Worm (Caenorhabditis elegans) whole organism, L3 larva: Measurements from ENCODE around the gene F58A3.4.

ENCODE experiments used
- R02D3.7 ChIP-seq: fragments of 150-350 bp; optimal IDR thresholded peaks from 2 replicates; lab custom pipeline; 2014; ENCODE audit warnings: missing biosample characterization, missing genetic modification characterization
- ZK546.5 ChIP-seq: sonication (generic microtip); optimal IDR thresholded peaks from 2 replicates; lab custom pipeline; 2017; ENCODE audit warnings: missing biosample characterization, missing genetic modification characterization
- aly-2 ChIP-seq: fragments of 150-350 bp; optimal IDR thresholded peaks from 2 replicates; lab custom pipeline; 2014; ENCODE audit warnings: missing biosample characterization, missing genetic modification characterization
- ama-1 ChIP-seq: fragments of 150-350 bp; optimal IDR thresholded peaks from 2 replicates; lab custom pipeline; 2018
- ceh-16 ChIP-seq: sonication (generic microtip); optimal IDR thresholded peaks from 2 replicates; lab custom pipeline; 2017; ENCODE audit warnings: missing biosample characterization, missing genetic modification characterization
- ceh-28 ChIP-seq: fragments of 150-350 bp; optimal IDR thresholded peaks from 2 replicates; lab custom pipeline; 2014; ENCODE audit warnings: missing biosample characterization, missing genetic modification reagents, missing genetic modification characterization
- ceh-82 ChIP-seq: fragments of 150-350 bp; optimal IDR thresholded peaks from 2 replicates; lab custom pipeline; 2014; ENCODE audit warnings: missing biosample characterization, missing genetic modification characterization
- ceh-9 ChIP-seq: sonication (generic microtip); optimal IDR thresholded peaks from 2 replicates; lab custom pipeline; 2018; ENCODE audit warnings: missing biosample characterization, missing genetic modification characterization
- daf-12 ChIP-seq: fragments of 150-350 bp; optimal IDR thresholded peaks from 2 replicates; lab custom pipeline; 2014; ENCODE audit warnings: missing biosample characterization, missing genetic modification reagents, missing genetic modification characterization
- egl-27 ChIP-seq: sonication (generic microtip); optimal IDR thresholded peaks from 4 replicates; lab custom pipeline; 2017; ENCODE audit warnings: missing biosample characterization, missing genetic modification reagents, missing genetic modification characterization
- egl-5 ChIP-seq: fragments of 150-350 bp; optimal IDR thresholded peaks from 2 replicates; lab custom pipeline; 2017; ENCODE audit warnings: missing biosample characterization, missing genetic modification reagents, missing genetic modification characterization, inconsistent platforms
- elt-1 ChIP-seq: fragments of 150-350 bp; optimal IDR thresholded peaks from 2 replicates; lab custom pipeline; 2014; ENCODE audit warnings: missing biosample characterization, missing genetic modification characterization
- elt-3 ChIP-seq, 3 experiments: fragments of 150-350 bp in 1 of 3; sonication (generic microtip) in 2 of 3; optimal IDR thresholded peaks; 2 replicates in 2 of 3; 4 replicates in 1 of 3; lab custom pipeline; 2014 to 2017; ENCODE audit warnings: missing biosample characterization in 3 of 3, missing genetic modification characterization in 3 of 3
- eor-1 ChIP-seq, 2 experiments: fragments of 150-350 bp; optimal IDR thresholded peaks; 2 replicates each; lab custom pipeline; 2014 to 2018; ENCODE audit warnings: missing biosample characterization in 2 of 2, missing genetic modification characterization in 2 of 2
- fkh-2 ChIP-seq: fragments of 150-350 bp; optimal IDR thresholded peaks from 2 replicates; lab custom pipeline; 2014; ENCODE audit warnings: missing biosample characterization, missing genetic modification reagents, missing genetic modification characterization
- fos-1 ChIP-seq: fragments of 150-350 bp; optimal IDR thresholded peaks from 2 replicates; lab custom pipeline; 2014; ENCODE audit warnings: missing biosample characterization, missing genetic modification characterization
- lin-15B ChIP-seq: fragments of 150-350 bp; optimal IDR thresholded peaks from 2 replicates; lab custom pipeline; 2014; ENCODE audit warnings: missing biosample characterization, missing genetic modification characterization
- lin-39 ChIP-seq: fragments of 150-350 bp; optimal IDR thresholded peaks from 2 replicates; lab custom pipeline; 2018; ENCODE audit warnings: missing biosample characterization, missing genetic modification reagents, missing genetic modification characterization
- lsy-12 ChIP-seq: sonication (generic microtip); optimal IDR thresholded peaks from 2 replicates; lab custom pipeline; 2016; ENCODE audit warnings: mild to moderate bottlenecking, missing genetic modification characterization, missing compliant biosample characterization
- mdl-1 ChIP-seq: fragments of 150-350 bp; optimal IDR thresholded peaks from 2 replicates; lab custom pipeline; 2014; ENCODE audit warnings: missing biosample characterization, missing genetic modification characterization
- mml-1 ChIP-seq: fragments of 150-350 bp; sonication (generic microtip); optimal IDR thresholded peaks from 3 replicates; lab custom pipeline; 2014; ENCODE audit warnings: missing biosample characterization, missing genetic modification characterization
- nfya-1 ChIP-seq: sonication (generic microtip); optimal IDR thresholded peaks from 2 replicates; lab custom pipeline; 2017; ENCODE audit warnings: missing genetic modification characterization, mild to moderate bottlenecking, missing compliant biosample characterization, antibody characterized with exemption, moderate library complexity; ENCODE audit not compliant: insufficient read depth
- nhr-11 ChIP-seq: fragments of 150-350 bp; optimal IDR thresholded peaks from 2 replicates; lab custom pipeline; 2014; ENCODE audit warnings: missing biosample characterization, missing genetic modification characterization
- nhr-12 ChIP-seq: fragments of 150-350 bp; optimal IDR thresholded peaks from 2 replicates; lab custom pipeline; 2014; ENCODE audit warnings: missing biosample characterization, missing genetic modification characterization
- nhr-23 ChIP-seq: fragments of 150-350 bp; optimal IDR thresholded peaks from 2 replicates; lab custom pipeline; 2014; ENCODE audit warnings: missing biosample characterization, missing genetic modification reagents, missing genetic modification characterization
- nhr-237 ChIP-seq: fragments of 150-350 bp; optimal IDR thresholded peaks from 2 replicates; lab custom pipeline; 2014; ENCODE audit warnings: missing biosample characterization, missing genetic modification characterization
- nhr-25 ChIP-seq: sonication (generic microtip); optimal IDR thresholded peaks from 2 replicates; lab custom pipeline; 2017; ENCODE audit warnings: missing biosample characterization, missing genetic modification characterization
- nhr-28 ChIP-seq: fragments of 150-350 bp; optimal IDR thresholded peaks from 2 replicates; lab custom pipeline; 2014; ENCODE audit warnings: missing biosample characterization, missing genetic modification characterization
- nhr-43 ChIP-seq: sonication (generic microtip); optimal IDR thresholded peaks from 2 replicates; lab custom pipeline; 2016; ENCODE audit warnings: mild to moderate bottlenecking, missing genetic modification characterization, missing compliant biosample characterization; ENCODE audit not compliant: poor library complexity, severe bottlenecking
- nhr-67 ChIP-seq: fragments of 150-350 bp; optimal IDR thresholded peaks from 2 replicates; lab custom pipeline; 2014; ENCODE audit warnings: missing biosample characterization, missing genetic modification characterization
- nhr-76 ChIP-seq: fragments of 150-350 bp; sonication (generic microtip); optimal IDR thresholded peaks from 5 replicates; lab custom pipeline; 2014; ENCODE audit warnings: missing biosample characterization, missing genetic modification characterization
- nhr-77 ChIP-seq: fragments of 150-350 bp; optimal IDR thresholded peaks from 2 replicates; lab custom pipeline; 2014; ENCODE audit warnings: missing biosample characterization, missing genetic modification characterization
- pha-4 ChIP-seq: fragments of 150-350 bp; optimal IDR thresholded peaks from 2 replicates; lab custom pipeline; 2014; ENCODE audit warnings: missing biosample characterization, missing genetic modification reagents, missing genetic modification characterization
- pqm-1 ChIP-seq: fragments of 150-350 bp; optimal IDR thresholded peaks from 2 replicates; lab custom pipeline; 2017; ENCODE audit warnings: missing biosample characterization, missing genetic modification characterization, inconsistent platforms
- sea-2 ChIP-seq: fragments of 150-350 bp; sonication (generic microtip); optimal IDR thresholded peaks from 4 replicates; lab custom pipeline; 2014; ENCODE audit warnings: missing biosample characterization, missing genetic modification reagents, missing genetic modification characterization
- skn-1 ChIP-seq: fragments of 150-350 bp; optimal IDR thresholded peaks from 2 replicates; lab custom pipeline; 2014; ENCODE audit warnings: missing biosample characterization, missing genetic modification characterization
- snpc-4 ChIP-seq: fragments of 150-350 bp; optimal IDR thresholded peaks from 2 replicates; lab custom pipeline; 2014; ENCODE audit warnings: missing biosample characterization, missing genetic modification characterization
- tbx-2 ChIP-seq: sonication (generic microtip); optimal IDR thresholded peaks from 2 replicates; lab custom pipeline; 2016; ENCODE audit warnings: mild to moderate bottlenecking, missing genetic modification characterization, missing compliant biosample characterization
- unc-62 ChIP-seq: fragments of 150-350 bp; sonication (generic microtip); optimal IDR thresholded peaks from 4 replicates; lab custom pipeline; 2014; ENCODE audit warnings: missing biosample characterization, missing genetic modification reagents, missing genetic modification characterization
- zag-1 ChIP-seq: fragments of 150-350 bp; optimal IDR thresholded peaks from 2 replicates; lab custom pipeline; 2014; ENCODE audit warnings: missing biosample characterization, missing genetic modification characterization
- ztf-11 ChIP-seq: fragments of 150-350 bp; optimal IDR thresholded peaks from 2 replicates; lab custom pipeline; 2014; ENCODE audit warnings: missing biosample characterization, missing genetic modification characterization
- ztf-4 ChIP-seq: fragments of 150-350 bp; optimal IDR thresholded peaks from 2 replicates; lab custom pipeline; 2014; ENCODE audit warnings: missing biosample characterization, missing genetic modification characterization

F58A3.4 gene

ce11 chrX:11010565-11010964, at the start of gene F58A3.4:
Gene F58A3.4, minus strand, starts transcription at chrX:11010665.
- TF ChIP-seq nhr-23 (tag; lab: Kevin White, UChicago) (no peak), ztf-4 (tag; lab: Kevin White, UChicago) (no peak), ztf-11 (tag; lab: Kevin White, UChicago) (no peak), ama-1 (lab: Kevin White, UChicago) (no peak), nhr-77 (tag; lab: Kevin White, UChicago) (no peak), nhr-12 (tag; lab: Kevin White, UChicago) (no peak), aly-2 (no peak), nhr-28 (tag; lab: Kevin White, UChicago) (no peak), lin-39 (tag; lab: Kevin White, UChicago) (no peak), ceh-28 (tag; lab: Kevin White, UChicago) (no peak), daf-12 (tag; lab: Kevin White, UChicago) (no peak), eor-1 (tag; optimal IDR thresholded peaks at IDR 0.05; lab: Kevin White, UChicago) (no peak), ZK546.5 (no peak), ceh-16 (no peak), pqm-1 (tag; lab: Kevin White, UChicago) (no peak)

DNA sequence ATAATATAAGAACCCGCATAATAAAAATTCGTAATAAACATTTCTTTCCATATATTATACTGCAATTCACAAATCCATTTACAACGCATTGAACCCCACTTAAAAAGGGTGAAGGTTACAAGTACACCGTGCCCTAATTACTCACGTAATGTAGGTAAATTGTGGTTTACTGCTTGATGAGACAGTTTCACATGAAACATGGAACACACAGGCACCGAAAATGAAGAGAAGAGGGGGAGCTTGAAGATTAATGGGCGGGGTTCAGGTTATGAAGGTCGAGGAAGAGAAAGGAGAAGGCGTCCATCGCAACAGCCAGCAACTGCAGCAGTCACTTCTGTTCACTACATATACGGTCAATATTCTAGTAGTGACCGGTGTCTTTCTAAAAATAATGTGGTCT, 49.3 kb upstream of the F58A3.4 start, which contains the start of gene lpr-6:
TSS of gene lpr-6 (plus strand) at position 251 of the 400 bp plus-strand sequence.
- TF ChIP-seq nhr-25 (tag; lab: Kevin White, UChicago) (peak; percentile 5), ama-1 (lab: Kevin White, UChicago) (peak; percentile 11), nhr-23 (tag; lab: Kevin White, UChicago) (peak; percentile 87), ceh-9 (tag; lab: Kevin White, UChicago) (no peak), fos-1 (tag; lab: Kevin White, UChicago) (no peak), lin-39 (tag; lab: Kevin White, UChicago) (no peak), nhr-43 (peak; percentile 86)

DNA sequence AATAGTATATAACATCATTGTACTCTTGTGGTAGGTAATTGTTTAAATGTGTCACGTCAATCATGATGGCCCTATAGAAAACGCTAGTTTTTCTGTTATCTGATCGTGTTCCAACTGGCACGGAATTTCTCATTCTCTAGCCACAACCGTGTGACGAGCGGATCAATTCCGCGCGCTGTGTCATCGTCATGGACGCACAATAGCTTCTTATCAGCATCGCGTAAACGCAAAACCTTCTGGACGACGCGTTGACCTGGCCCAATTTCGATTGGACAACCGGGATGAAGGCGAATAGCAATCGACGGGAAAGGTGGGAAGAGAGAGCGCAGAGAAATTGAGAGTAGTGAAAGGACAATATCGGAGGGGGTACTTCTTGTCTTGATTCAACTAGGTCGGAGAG, 46.6 kb upstream of the F58A3.4 start, which contains the start of gene lpr-3:
TSS of gene lpr-3 (plus strand) at position 374 of the 400 bp plus-strand sequence.
- TF ChIP-seq nhr-67 (no peak), egl-5 (no peak), nhr-25 (tag; lab: Kevin White, UChicago) (peak; percentile 46), sea-2 (GFP tag; lab: Kevin White, UChicago) (no peak), lin-39 (tag; lab: Kevin White, UChicago) (no peak), egl-27 (tag; lab: Kevin White, UChicago) (no peak), nhr-77 (tag; lab: Kevin White, UChicago) (no peak), nhr-11 (no peak), nhr-23 (tag; lab: Kevin White, UChicago) (peak; percentile 99), nhr-43 (peak; percentile 32), nfya-1 (tag; lab: Kevin White, UChicago) (no peak), fos-1 (tag; lab: Kevin White, UChicago) (peak; percentile 12), fkh-2 (tag; lab: Kevin White, UChicago) (no peak), nhr-28 (tag; lab: Kevin White, UChicago) (no peak), nhr-76 (tag; lab: Kevin White, UChicago) (no peak), pha-4 (tag; lab: Kevin White, UChicago) (no peak), ztf-4 (tag; lab: Kevin White, UChicago) (no peak), R02D3.7 (tag; lab: Kevin White, UChicago) (no peak), nhr-12 (tag; lab: Kevin White, UChicago) (no peak), nhr-237 (tag; lab: Kevin White, UChicago) (no peak), lsy-12 (tag; lab: Kevin White, UChicago) (no peak), elt-3 (tag; optimal IDR thresholded peaks at IDR 0.05; lab: Kevin White, UChicago) (peak in 1 of 3 experiments; percentile 58), zag-1 (tag; lab: Kevin White, UChicago) (no peak), ceh-9 (tag; lab: Kevin White, UChicago) (no peak), pqm-1 (tag; lab: Kevin White, UChicago) (no peak), mdl-1 (tag; lab: Kevin White, UChicago) (no peak), ceh-82 (tag; lab: Kevin White, UChicago) (no peak), snpc-4 (tag; lab: Kevin White, UChicago) (no peak), elt-1 (tag; lab: Kevin White, UChicago) (peak; percentile 33), ztf-11 (tag; lab: Kevin White, UChicago) (no peak), ama-1 (lab: Kevin White, UChicago) (no peak), ZK546.5 (no peak), lin-15B (tag; lab: Kevin White, UChicago) (no peak), ceh-28 (tag; lab: Kevin White, UChicago) (peak; percentile 51), skn-1 (tag; lab: Kevin White, UChicago) (no peak), tbx-2 (tag; lab: Kevin White, UChicago) (no peak), unc-62 (GFP tag; lab: Kevin White, UChicago) (peak; percentile 1), mml-1 (no peak)
- TF ChIP-seq, all 47 proteins: peak for 8
